Fruit fly (Drosophila melanogaster): Measurements from ENCODE around the gene CG5665.

dm6 chr3L:20358212-20358611 lies at the start of gene CG5665:
- TF ChIP-seq Myc (optimal IDR thresholded peaks at IDR 0.05) (no peak), psq (optimal IDR thresholded peaks at IDR 0.05) (no peak), h (optimal IDR thresholded peaks at IDR 0.05) (no peak), insv (optimal IDR thresholded peaks at IDR 0.05) (no peak), Sin3A (optimal IDR thresholded peaks at IDR 0.05) (no peak), ttk (optimal IDR thresholded peaks at IDR 0.05) (no peak)

All from Kc167 (cell line).